Worm (Caenorhabditis elegans) whole organism, L4 larva: ENCODE measurements around the gene sri-74.

Source experiments
- F49E8.2 ChIP-seq: sonication (generic microtip); optimal IDR thresholded peaks from 2 replicates; lab custom pipeline; 2016; ENCODE audit warnings: missing compliant biosample characterization, mild to moderate bottlenecking, missing genetic modification characterization, borderline replicate concordance
- R02D3.7 ChIP-seq: fragments of 150-350 bp; sonication (generic microtip); optimal IDR thresholded peaks from 3 replicates; lab custom pipeline; 2014; ENCODE audit warnings: missing biosample characterization, missing genetic modification characterization
- T26A8.4 ChIP-seq: fragments of 200-800 bp; sonication (Bioruptor generic); IDR thresholded peaks from 2 replicates; pipeline ENCODE4 v1.3.6; 2022; ENCODE audit warnings: missing genetic modification characterization, missing compliant biosample characterization
- Y105C5A.15 ChIP-seq: fragments of 200-800 bp; sonication (Bioruptor generic); IDR thresholded peaks from 2 replicates; pipeline ENCODE4 v1.3.6; 2022; ENCODE audit warnings: missing genetic modification characterization, missing compliant biosample characterization
- Y48G9A.11 ChIP-seq: fragments of 200-800 bp; sonication (Bioruptor generic); IDR thresholded peaks from 2 replicates; pipeline ENCODE4 v1.3.6; 2022; ENCODE audit warnings: missing genetic modification reagents, missing genetic modification characterization, missing compliant biosample characterization
- ZK546.5 ChIP-seq, 2 experiments: sonication (generic microtip); optimal IDR thresholded peaks; 2 replicates each; lab custom pipeline; 2017; ENCODE audit warnings: missing biosample characterization in 2 of 2, missing genetic modification characterization in 2 of 2
- ama-1 ChIP-seq: fragments of 150-350 bp; optimal IDR thresholded peaks from 2 replicates; lab custom pipeline; 2014; ENCODE audit warnings: inconsistent platforms, mixed read lengths
- arid-1 ChIP-seq: fragments of 200-800 bp; sonication (Bioruptor generic); conservative IDR thresholded peaks from 2 replicates; pipeline ENCODE4 v1.3.6; 2022; ENCODE audit warnings: missing genetic modification reagents, missing genetic modification characterization, missing compliant biosample characterization
- ceh-32 ChIP-seq: sonication (generic microtip); optimal IDR thresholded peaks from 2 replicates; lab custom pipeline; 2016; ENCODE audit warnings: mild to moderate bottlenecking, missing genetic modification characterization, missing compliant biosample characterization; ENCODE audit not compliant: poor library complexity
- ceh-82 ChIP-seq: sonication (generic microtip); optimal IDR thresholded peaks from 2 replicates; lab custom pipeline; 2017; ENCODE audit warnings: missing biosample characterization, missing genetic modification characterization
- ces-1 ChIP-seq: fragments of 150-350 bp; sonication (generic microtip); optimal IDR thresholded peaks from 4 replicates; lab custom pipeline; 2014; ENCODE audit warnings: missing biosample characterization, missing genetic modification reagents, missing genetic modification characterization
- daf-16 ChIP-seq, 3 experiments: sonication (generic microtip); optimal IDR thresholded peaks; 2 replicates each; lab custom pipeline; 2016 to 2017; ENCODE audit warnings: missing genetic modification characterization in 3 of 3, missing genetic modification reagents in 3 of 3, mild to moderate bottlenecking in 2 of 3, missing compliant biosample characterization in 2 of 3, missing biosample characterization in 1 of 3, moderate library complexity in 1 of 3
- daf-8 ChIP-seq: fragments of 200-800 bp; sonication (Bioruptor generic); IDR thresholded peaks from 2 replicates; pipeline ENCODE4 v1.3.6; 2022; ENCODE audit warnings: missing genetic modification characterization, missing compliant biosample characterization
- dmd-6 ChIP-seq: fragments of 200-800 bp; sonication (Bioruptor generic); IDR thresholded peaks from 2 replicates; pipeline ENCODE4 v1.3.6; 2022; ENCODE audit warnings: missing genetic modification reagents, missing genetic modification characterization, missing compliant biosample characterization
- dmd-9 ChIP-seq: fragments of 200-800 bp; sonication (Bioruptor generic); IDR thresholded peaks from 2 replicates; pipeline ENCODE4 v1.3.6; 2022; ENCODE audit warnings: missing genetic modification reagents, missing genetic modification characterization, missing compliant biosample characterization
- duxl-1 ChIP-seq: sonication (generic microtip); optimal IDR thresholded peaks from 2 replicates; lab custom pipeline; 2016; ENCODE audit warnings: mild to moderate bottlenecking, missing genetic modification characterization, moderate library complexity, missing compliant biosample characterization; ENCODE audit not compliant: poor library complexity
- egl-27 ChIP-seq: sonication (generic microtip); optimal IDR thresholded peaks from 3 replicates; lab custom pipeline; 2017; ENCODE audit warnings: missing biosample characterization, missing genetic modification reagents, missing genetic modification characterization
- hlh-11 ChIP-seq: fragments of 200-800 bp; sonication (Bioruptor generic); optimal IDR thresholded peaks from 2 replicates; lab custom pipeline; 2018; ENCODE audit warnings: mild to moderate bottlenecking, missing genetic modification characterization, missing compliant biosample characterization
- hmg-1.1 ChIP-seq: fragments of 200-800 bp; sonication (Bioruptor generic); IDR thresholded peaks from 2 replicates; pipeline ENCODE4 v1.3.6; 2022; ENCODE audit warnings: missing genetic modification reagents, missing genetic modification characterization, missing compliant biosample characterization
- lin-13 ChIP-seq: fragments of 150-350 bp; optimal IDR thresholded peaks from 2 replicates; lab custom pipeline; 2014; ENCODE audit warnings: missing biosample characterization, missing genetic modification reagents, missing genetic modification characterization
- lir-3 ChIP-seq: sonication (generic microtip); optimal IDR thresholded peaks from 2 replicates; lab custom pipeline; 2016; ENCODE audit warnings: mild to moderate bottlenecking, missing genetic modification characterization, missing compliant biosample characterization
- lsy-2 ChIP-seq, 2 experiments: fragments of 150-350 bp in 1 of 2; sonication (generic microtip) in 1 of 2; optimal IDR thresholded peaks; 2 replicates each; lab custom pipeline; 2014 to 2017; ENCODE audit warnings: missing biosample characterization in 2 of 2, missing genetic modification characterization in 2 of 2
- madf-5 ChIP-seq, 2 experiments: fragments of 200-800 bp; sonication (Bioruptor generic); IDR thresholded peaks; 2 replicates each; pipeline ENCODE4 v1.3.6; 2022; ENCODE audit warnings: missing compliant biosample characterization in 2 of 2, missing genetic modification characterization in 2 of 2
- madf-9 ChIP-seq: fragments of 200-800 bp; sonication (Bioruptor generic); conservative IDR thresholded peaks from 2 replicates; pipeline ENCODE4 v1.3.6; 2022; ENCODE audit warnings: missing genetic modification reagents, missing genetic modification characterization, missing compliant biosample characterization
- mdl-1 ChIP-seq, 2 experiments: fragments of 150-350 bp in 1 of 2; sonication (generic microtip) in 1 of 2; optimal IDR thresholded peaks; 2 replicates each; lab custom pipeline; 2014 to 2017; ENCODE audit warnings: missing biosample characterization in 2 of 2, missing genetic modification characterization in 2 of 2
- mdt-29 ChIP-seq: fragments of 200-800 bp; sonication (Bioruptor generic); IDR thresholded peaks from 2 replicates; pipeline ENCODE4 v1.3.6; 2022; ENCODE audit warnings: missing genetic modification reagents, missing genetic modification characterization, missing compliant biosample characterization
- mep-1 ChIP-seq: fragments of 150-350 bp; sonication (generic microtip); optimal IDR thresholded peaks from 3 replicates; lab custom pipeline; 2014; ENCODE audit warnings: missing biosample characterization, missing genetic modification characterization
- mes-2 ChIP-seq: sonication (generic microtip); optimal IDR thresholded peaks from 2 replicates; lab custom pipeline; 2016; ENCODE audit warnings: missing genotype, mild to moderate bottlenecking, missing genetic modification characterization, missing compliant biosample characterization; ENCODE audit not compliant: poor library complexity, severe bottlenecking
- mxl-2 ChIP-seq: fragments of 200-800 bp; sonication (Bioruptor generic); conservative IDR thresholded peaks from 2 replicates; pipeline ENCODE4 v1.3.6; 2022; ENCODE audit warnings: missing genetic modification reagents, missing genetic modification characterization, missing compliant biosample characterization
- nhr-10 ChIP-seq: fragments of 150-350 bp; optimal IDR thresholded peaks from 2 replicates; lab custom pipeline; 2014; ENCODE audit warnings: missing biosample characterization, missing genetic modification characterization
- nhr-42 ChIP-seq: fragments of 200-800 bp; sonication (Bioruptor generic); IDR thresholded peaks from 2 replicates; pipeline ENCODE4 v1.3.6; 2022; ENCODE audit warnings: missing genetic modification characterization, missing compliant biosample characterization
- nhr-48 ChIP-seq: sonication (generic microtip); optimal IDR thresholded peaks from 2 replicates; lab custom pipeline; 2016; ENCODE audit warnings: mild to moderate bottlenecking, missing genetic modification characterization, missing compliant biosample characterization
- nhr-6 ChIP-seq: fragments of 150-350 bp; optimal IDR thresholded peaks from 2 replicates; lab custom pipeline; 2014; ENCODE audit warnings: missing biosample characterization, missing genetic modification characterization
- nhr-76 ChIP-seq: fragments of 150-350 bp; optimal IDR thresholded peaks from 2 replicates; lab custom pipeline; 2014; ENCODE audit warnings: missing biosample characterization, missing genetic modification characterization
- nhr-77 ChIP-seq: fragments of 150-350 bp; optimal IDR thresholded peaks from 2 replicates; lab custom pipeline; 2014; ENCODE audit warnings: missing biosample characterization, missing genetic modification characterization
- pha-4 ChIP-seq, 2 experiments: fragments of 150-350 bp in 1 of 2; fragments of 200-800 bp in 1 of 2; sonication (Bioruptor generic) in 1 of 2; IDR thresholded peaks in 1 of 2; optimal IDR thresholded peaks in 1 of 2; 2 replicates each; pipeline versions ENCODE4 v1.3.6 to Lab custom; 2014 to 2022; ENCODE audit warnings: missing genetic modification characterization in 2 of 2, missing genetic modification reagents in 2 of 2, missing biosample characterization in 1 of 2, missing compliant biosample characterization in 1 of 2
- php-3 ChIP-seq: fragments of 200-800 bp; sonication (Bioruptor generic); IDR thresholded peaks from 2 replicates; pipeline ENCODE4 v1.3.6; 2022; ENCODE audit warnings: missing genetic modification reagents, missing genetic modification characterization, missing compliant biosample characterization
- rbr-2 ChIP-seq: sonication (generic microtip); optimal IDR thresholded peaks from 2 replicates; lab custom pipeline; 2016; ENCODE audit warnings: missing genotype, missing genetic modification characterization, missing compliant biosample characterization
- saeg-2 ChIP-seq: fragments of 200-800 bp; sonication (Bioruptor generic); IDR thresholded peaks from 2 replicates; pipeline ENCODE4 v1.3.6; 2022; ENCODE audit warnings: missing genetic modification reagents, missing genetic modification characterization, missing compliant biosample characterization
- snpc-1.2 ChIP-seq: fragments of 200-800 bp; sonication (Bioruptor generic); IDR thresholded peaks from 2 replicates; pipeline ENCODE4 v1.3.6; 2022; ENCODE audit warnings: missing genetic modification reagents, missing genetic modification characterization, missing compliant biosample characterization
- spr-1 ChIP-seq: sonication (generic microtip); optimal IDR thresholded peaks from 2 replicates; lab custom pipeline; 2016; ENCODE audit warnings: mild to moderate bottlenecking, missing genetic modification characterization, missing compliant biosample characterization
- spr-3 ChIP-seq: fragments of 200-800 bp; sonication (Bioruptor generic); optimal IDR thresholded peaks from 2 replicates; lab custom pipeline; 2018; ENCODE audit warnings: mild to moderate bottlenecking, missing genetic modification characterization, missing compliant biosample characterization
- tag-97 ChIP-seq: fragments of 200-800 bp; sonication (Bioruptor generic); IDR thresholded peaks from 2 replicates; pipeline ENCODE4 v1.3.6; 2022; ENCODE audit warnings: missing genetic modification characterization, missing compliant biosample characterization
- tra-1 ChIP-seq: fragments of 200-800 bp; sonication (Bioruptor generic); IDR thresholded peaks from 2 replicates; pipeline ENCODE4 v1.3.6; 2022; ENCODE audit warnings: missing genetic modification reagents, missing genetic modification characterization, missing compliant biosample characterization
- vab-7 ChIP-seq: fragments of 200-800 bp; sonication (Bioruptor generic); IDR thresholded peaks from 2 replicates; pipeline ENCODE4 v1.3.6; 2022; ENCODE audit warnings: missing genetic modification reagents, missing genetic modification characterization, missing compliant biosample characterization
- zfp-2 ChIP-seq: sonication (generic microtip); optimal IDR thresholded peaks from 2 replicates; lab custom pipeline; 2016; ENCODE audit warnings: mild to moderate bottlenecking, missing genetic modification characterization, missing compliant biosample characterization
- zip-11 ChIP-seq: fragments of 200-800 bp; sonication (Bioruptor generic); IDR thresholded peaks from 2 replicates; pipeline ENCODE4 v1.3.6; 2022; ENCODE audit warnings: missing genetic modification characterization, missing compliant biosample characterization
- zip-2 ChIP-seq: fragments of 150-350 bp; optimal IDR thresholded peaks from 2 replicates; lab custom pipeline; 2014; ENCODE audit warnings: missing biosample characterization, missing genetic modification characterization
- ztf-11 ChIP-seq: fragments of 150-350 bp; optimal IDR thresholded peaks from 2 replicates; lab custom pipeline; 2014; ENCODE audit warnings: missing biosample characterization, missing genetic modification characterization
- ztf-7 ChIP-seq: fragments of 150-350 bp; optimal IDR thresholded peaks from 2 replicates; lab custom pipeline; 2014; ENCODE audit warnings: missing biosample characterization, missing genetic modification characterization

sri-74 gene

DNA sequence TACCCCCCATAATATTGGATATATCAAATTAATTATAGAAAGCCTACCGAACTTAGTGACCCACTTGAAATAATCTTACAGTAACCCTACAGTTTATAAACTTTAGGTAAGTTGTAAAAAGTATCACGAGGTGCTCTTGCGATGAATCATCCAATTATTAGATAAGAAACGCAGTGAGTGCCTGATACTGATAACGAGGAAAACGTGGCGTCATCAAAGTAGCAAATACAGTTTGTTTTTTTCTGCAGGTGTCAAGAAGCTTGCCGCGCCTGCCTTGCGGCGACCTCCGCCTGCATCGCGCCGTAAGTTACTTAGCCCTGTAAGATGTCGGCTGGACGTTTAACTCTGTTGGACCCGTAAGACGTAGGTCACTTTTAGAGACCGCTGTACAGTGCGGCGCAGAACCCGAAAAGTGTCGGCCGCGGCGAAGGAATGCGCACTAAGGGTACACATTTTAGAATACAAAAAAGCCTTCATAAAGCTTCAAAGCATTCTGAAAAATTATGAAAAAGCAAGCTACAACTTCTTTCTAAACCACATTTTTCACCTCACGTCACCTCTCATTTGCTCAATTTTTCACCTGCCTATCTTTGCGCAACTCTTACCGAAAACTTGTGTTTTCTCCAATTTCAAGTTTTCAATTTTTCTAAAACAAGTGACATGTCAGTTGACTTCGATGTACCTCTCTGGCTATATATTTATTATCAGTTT is 27.4 kb upstream of the sri-74 start, which contains the start of gene sri-38 (continued):
- TF ChIP-seq tag-97 (GFP tag; lab: Robert Waterston, UW) = no peak
- TF ChIP-seq nhr-6 (tag; lab: Kevin White, UChicago) = no peak
- no peak for TF ChIP-seq mxl-2 (GFP tag; lab: Robert Waterston, UW)
- TF ChIP-seq lir-3 (tag; lab: Kevin White, UChicago) = no peak
- TF ChIP-seq lin-13 (GFP tag; lab: Kevin White, UChicago) = no peak
- no peak for TF ChIP-seq nhr-42 (GFP tag; lab: Robert Waterston, UW)
- no peak for TF ChIP-seq rbr-2 (tag; lab: Kevin White, UChicago)
- TF ChIP-seq Y105C5A.15 (GFP tag; lab: Robert Waterston, UW) = no peak
- no peak for TF ChIP-seq egl-27
- no peak for TF ChIP-seq ZK546.5 (tag; optimal IDR thresholded peaks at IDR 0.05; lab: Kevin White, UChicago)
- TF ChIP-seq tra-1 (GFP tag; lab: Robert Waterston, UW) = no peak
- TF ChIP-seq dmd-6 = peak; percentile 62
- TF ChIP-seq duxl-1 (tag; lab: Kevin White, UChicago) = no peak
- TF ChIP-seq arid-1 (GFP tag; lab: Robert Waterston, UW) = no peak
- no peak for TF ChIP-seq nhr-48 (tag; lab: Kevin White, UChicago)
- TF ChIP-seq lsy-2 (tag; optimal IDR thresholded peaks at IDR 0.05; lab: Kevin White, UChicago) = no peak
- TF ChIP-seq F49E8.2 (tag; lab: Kevin White, UChicago) = no peak
- TF ChIP-seq zip-11 = no peak
- TF ChIP-seq nhr-77 (tag; lab: Kevin White, UChicago) = no peak
- peak; percentile 72 for TF ChIP-seq php-3 (GFP tag; lab: Robert Waterston, UW)
- TF ChIP-seq ztf-7 (tag; lab: Kevin White, UChicago) = no peak
- no peak for TF ChIP-seq madf-9 (GFP tag; lab: Robert Waterston, UW)
- TF ChIP-seq ztf-11 (tag; lab: Kevin White, UChicago) = no peak
- TF ChIP-seq daf-16 (GFP tag; optimal IDR thresholded peaks at IDR 0.05; lab: Kevin White, UChicago) = no peak
- peak; percentile 49 for TF ChIP-seq daf-16 (tag; optimal IDR thresholded peaks at IDR 0.05; lab: Kevin White, UChicago)
- no peak for TF ChIP-seq T26A8.4 (GFP tag; lab: Robert Waterston, UW)
- no peak for TF ChIP-seq ceh-82
- TF ChIP-seq zip-2 (tag; lab: Kevin White, UChicago) = no peak
- no peak for TF ChIP-seq spr-3 (GFP tag; lab: Kevin White, UChicago)
- TF ChIP-seq hlh-11 (tag; lab: Kevin White, UChicago) = peak; percentile 67
- no peak for TF ChIP-seq hmg-1.1 (GFP tag; lab: Robert Waterston, UW)
- no peak for TF ChIP-seq pha-4 (GFP tag; IDR thresholded peaks at IDR 0.05; lab: Robert Waterston, UW)
- no peak for TF ChIP-seq pha-4 (tag; optimal IDR thresholded peaks at IDR 0.05; lab: Kevin White, UChicago)
- TF ChIP-seq saeg-2 (GFP tag; lab: Robert Waterston, UW) = no peak
- peak in 1 of 2 experiments; percentile 3 for TF ChIP-seq mdl-1 (tag; optimal IDR thresholded peaks at IDR 0.05; lab: Kevin White, UChicago)
- TF ChIP-seq ama-1 (lab: Kevin White, UChicago) = no peak
- TF ChIP-seq vab-7 (GFP tag; lab: Robert Waterston, UW) = no peak
- TF ChIP-seq spr-1 (tag; lab: Kevin White, UChicago) = no peak
- no peak for TF ChIP-seq madf-5 (GFP tag; IDR thresholded peaks at IDR 0.05; lab: Robert Waterston, UW)
- no peak for TF ChIP-seq mes-2
- no peak for TF ChIP-seq Y48G9A.11
- TF ChIP-seq nhr-10 = no peak
- no peak for TF ChIP-seq daf-8 (GFP tag; lab: Robert Waterston, UW)
- no peak for TF ChIP-seq ceh-32 (tag; lab: Kevin White, UChicago)
- TF ChIP-seq dmd-9 = no peak
- TF ChIP-seq snpc-1.2 (GFP tag; lab: Robert Waterston, UW) = no peak
- TF ChIP-seq ces-1 (GFP tag; lab: Kevin White, UChicago) = no peak
- no peak for TF ChIP-seq nhr-76 (tag; lab: Kevin White, UChicago)
- TF ChIP-seq mdt-29 (GFP tag; lab: Robert Waterston, UW) = no peak
- TF ChIP-seq zfp-2 (tag; lab: Kevin White, UChicago) = no peak
- no peak for TF ChIP-seq mep-1 (tag; lab: Kevin White, UChicago)
- TF ChIP-seq R02D3.7 (tag; lab: Kevin White, UChicago) = no peak
